Worm (Caenorhabditis elegans): ENCODE results near the gene W06B4.2.
A peak's percentile ranks its signal among the peaks of the same experiment; 100 is the strongest.

W06B4.2 gene

DNA sequence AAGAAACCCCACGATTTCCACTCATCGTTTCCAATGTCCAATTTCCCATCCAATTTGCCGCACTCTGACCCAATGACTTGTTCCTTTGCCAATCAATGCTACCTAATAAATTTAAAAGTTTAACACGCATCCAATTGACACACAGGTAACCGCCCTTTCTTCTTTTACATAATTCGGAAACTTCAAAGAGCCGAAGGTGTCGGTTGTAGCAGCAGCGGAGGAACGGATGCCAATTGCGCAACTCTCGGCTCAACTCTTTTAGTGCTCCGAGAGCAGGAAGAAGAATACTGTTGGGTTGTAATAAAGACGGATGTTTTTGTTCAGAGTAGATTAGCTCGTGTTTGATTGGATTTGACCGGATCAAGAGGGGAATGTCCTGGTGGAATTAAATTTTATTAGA lies 49.3 kb downstream of the W06B4.2 start:
- no peak for TF ChIP-seq vab-15 (tag; optimal IDR thresholded peaks at IDR 0.05)
- TF ChIP-seq nhr-85 (tag): no peak
- TF ChIP-seq fkh-10 (GFP tag; optimal IDR thresholded peaks at IDR 0.05): no peak
- TF ChIP-seq lin-14 (GFP tag; optimal IDR thresholded peaks at IDR 0.05): no peak
- no peak for TF ChIP-seq elt-2 (tag; optimal IDR thresholded peaks at IDR 0.05)
- no peak for TF ChIP-seq lir-3 (tag; optimal IDR thresholded peaks at IDR 0.05; ENCODE audit: poor library complexity)
- no peak for TF ChIP-seq efl-3 (GFP tag; optimal IDR thresholded peaks at IDR 0.05)
- no peak for TF ChIP-seq C16A3.4 (tag; optimal IDR thresholded peaks at IDR 0.05)
- no peak for TF ChIP-seq ztf-11 (tag; optimal IDR thresholded peaks at IDR 0.05)
- no peak for TF ChIP-seq unc-130 (tag; optimal IDR thresholded peaks at IDR 0.05)
- TF ChIP-seq ces-1 (GFP tag; optimal IDR thresholded peaks at IDR 0.05): no peak

DNA sequence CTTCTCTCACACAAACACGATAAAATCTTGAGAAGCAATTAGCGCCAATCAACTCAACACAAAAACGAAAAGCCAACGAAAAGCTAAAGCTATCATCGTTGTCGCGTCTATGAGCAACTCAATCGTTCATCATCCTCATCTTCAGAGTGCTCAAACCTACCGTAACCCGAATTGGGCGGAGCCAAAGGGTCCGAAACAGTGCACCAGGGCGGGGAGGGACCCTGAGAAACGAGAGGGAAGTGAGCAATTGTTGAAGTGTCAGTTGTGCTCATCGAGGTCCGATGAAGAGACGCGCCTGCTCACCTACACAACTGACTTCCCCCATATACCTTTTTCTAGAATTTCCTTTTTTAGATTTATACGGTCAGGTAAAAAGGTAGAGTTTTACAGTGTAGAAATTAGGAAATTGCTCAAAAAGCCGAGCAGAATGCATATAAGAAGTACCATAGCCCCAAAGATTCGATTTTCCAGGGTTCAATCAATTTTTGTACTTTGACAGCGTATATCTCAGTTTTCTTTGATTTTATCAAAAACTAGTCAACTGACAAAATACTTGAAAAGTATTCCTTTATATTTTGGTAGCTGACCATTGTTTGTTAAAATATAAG lies 50.4 kb downstream of the W06B4.2 start, which contains the start of gene hlh-1:
TSS of gene hlh-1 (plus strand) at position 275 of the 608 bp plus-strand sequence.
- peak; percentile 72 for TF ChIP-seq lin-14 (GFP tag; optimal IDR thresholded peaks at IDR 0.05)
- no peak for TF ChIP-seq pqm-1 (tag; optimal IDR thresholded peaks at IDR 0.05)
- peak; percentile 16 to 18 for TF ChIP-seq efl-1 (optimal IDR thresholded peaks at IDR 0.05)
- no peak for TF ChIP-seq efl-1 (GFP tag; optimal IDR thresholded peaks at IDR 0.05 in 1 of 2)
- TF ChIP-seq unc-130 (tag; optimal IDR thresholded peaks at IDR 0.05): peak; percentile 15
- TF ChIP-seq hlh-4 (tag; optimal IDR thresholded peaks at IDR 0.05): no peak
- no peak for TF ChIP-seq fkh-4 (tag; optimal IDR thresholded peaks at IDR 0.05; ENCODE audit: borderline replicate concordance)
- TF ChIP-seq snu-23 (GFP tag; optimal IDR thresholded peaks at IDR 0.05): peak; percentile 53
- TF ChIP-seq rnt-1 (tag; optimal IDR thresholded peaks at IDR 0.05): peak; percentile 82
- TF ChIP-seq lin-13 (GFP tag; optimal IDR thresholded peaks at IDR 0.05): peak; percentile 4
- TF ChIP-seq lsy-2 (tag; optimal IDR thresholded peaks at IDR 0.05): peak; percentile 77 to 94
- peak; percentile 21 for TF ChIP-seq nhr-20 (tag; optimal IDR thresholded peaks at IDR 0.05)
- no peak for TF ChIP-seq alr-1 (tag; optimal IDR thresholded peaks at IDR 0.05; ENCODE audit: borderline replicate concordance)
- peak; percentile 57 for TF ChIP-seq nhr-19 (GFP tag; conservative IDR thresholded peaks at IDR 0.05)
- peak; percentile 79 for TF ChIP-seq nhr-71 (tag; optimal IDR thresholded peaks at IDR 0.05)
- peak; percentile 18 for TF ChIP-seq tbx-2 (tag; optimal IDR thresholded peaks at IDR 0.05)
- TF ChIP-seq nhr-77 (tag; optimal IDR thresholded peaks at IDR 0.05): no peak
- no peak for TF ChIP-seq nhr-90 (tag; optimal IDR thresholded peaks at IDR 0.05; ENCODE audit: poor library complexity)
- TF ChIP-seq lir-3 (tag; optimal IDR thresholded peaks at IDR 0.05; ENCODE audit: poor library complexity): no peak
- TF ChIP-seq swsn-7 (tag; optimal IDR thresholded peaks at IDR 0.05): peak; percentile 23
- peak; percentile 31 for TF ChIP-seq vab-15 (tag; optimal IDR thresholded peaks at IDR 0.05)

DNA sequence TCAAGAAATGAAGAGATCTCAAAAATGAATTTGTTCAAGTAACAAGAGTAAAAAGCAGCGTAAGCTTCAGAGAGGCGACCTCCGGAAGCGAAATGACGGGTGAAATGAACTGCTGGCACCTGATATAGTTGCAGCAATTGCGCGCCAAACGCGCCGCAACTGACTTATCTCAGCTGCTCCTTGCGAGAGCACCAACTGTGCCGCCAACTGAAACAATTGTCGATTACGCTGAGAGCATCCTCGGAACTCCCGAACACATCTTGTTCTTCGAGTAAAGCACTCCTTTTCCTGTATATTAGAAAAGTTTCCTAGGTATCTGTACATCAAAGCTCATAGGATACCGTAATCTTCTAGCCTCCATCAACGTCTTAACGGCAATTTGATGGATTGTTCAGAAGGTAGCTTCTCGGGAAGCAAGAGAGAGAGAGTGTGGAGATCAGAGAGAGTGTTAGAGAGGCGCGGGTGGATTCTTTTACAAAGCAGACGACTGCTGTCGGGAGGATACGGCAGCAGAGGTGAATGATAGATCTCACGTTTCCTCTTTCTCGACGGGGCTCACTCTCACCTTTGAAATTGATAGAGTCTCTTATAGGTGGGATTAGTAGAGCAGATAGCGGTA lies 52.1 kb downstream of the W06B4.2 start:
- TF ChIP-seq grh-1 (GFP tag; IDR thresholded peaks at IDR 0.05): no peak
- peak; percentile 16 for TF ChIP-seq unc-130 (tag; optimal IDR thresholded peaks at IDR 0.05)
- no peak for TF ChIP-seq fos-1 (tag; optimal IDR thresholded peaks at IDR 0.05)
- TF ChIP-seq lin-15B (tag; optimal IDR thresholded peaks at IDR 0.05): no peak
- peak in 1 of 2 experiments; percentile 25 for TF ChIP-seq lsy-2 (tag; optimal IDR thresholded peaks at IDR 0.05)
- peak; percentile 53 for TF ChIP-seq nhr-71 (tag; optimal IDR thresholded peaks at IDR 0.05)
- TF ChIP-seq rnt-1 (tag; optimal IDR thresholded peaks at IDR 0.05): peak; percentile 70
- no peak for TF ChIP-seq fkh-4 (tag; optimal IDR thresholded peaks at IDR 0.05; ENCODE audit: borderline replicate concordance)
- TF ChIP-seq nhr-20 (tag; optimal IDR thresholded peaks at IDR 0.05): peak; percentile 14
- TF ChIP-seq lin-14 (GFP tag; optimal IDR thresholded peaks at IDR 0.05): peak; percentile 77
- TF ChIP-seq ceh-8 (GFP tag; optimal IDR thresholded peaks at IDR 0.05): no peak
- 0 out of 2 replicates have a peak, but pooled peaks have one; percentile 23 for TF ChIP-seq nhr-19 (GFP tag; conservative IDR thresholded peaks at IDR 0.05)
- TF ChIP-seq ceh-82 (tag; optimal IDR thresholded peaks at IDR 0.05): no peak
- TF ChIP-seq zag-1 (tag; optimal IDR thresholded peaks at IDR 0.05): no peak

Measured in whole organism, L1 larva.